3 fruit fly cellular contexts compared by ENCODE assay signal in genomic region chr2L:13801166-13801565, dm6.
TF ChIP-seq lines count a peak whose summit lies in the region.

No protein-coding gene starts in this region.

- TF ChIP-seq CTCF in whole organism, embryonic (GFP tag; optimal IDR thresholded peaks at IDR 0.05; lab: Kevin White, UChicago): no peak

TF ChIP-seq in whole organism, adult, 20 proteins besides CTCF, POLR2A, EP300 and RAD21:
- TF ChIP-seq toe (GFP tag; optimal IDR thresholded peaks at IDR 0.05; lab: Kevin White, UChicago) (no peak), Clk (GFP tag; optimal IDR thresholded peaks at IDR 0.05; lab: Kevin White, UChicago) (no peak), CG1620 (GFP tag; optimal IDR thresholded peaks at IDR 0.05; lab: Kevin White, UChicago) (no peak), pad (GFP tag; optimal IDR thresholded peaks at IDR 0.05; lab: Kevin White, UChicago) (no peak), CG7045 (GFP tag; optimal IDR thresholded peaks at IDR 0.05; lab: Kevin White, UChicago) (peak; percentile 47), tj (GFP tag; optimal IDR thresholded peaks at IDR 0.05; lab: Kevin White, UChicago) (no peak), CG33017 (tag; optimal IDR thresholded peaks at IDR 0.05; lab: Kevin White, UChicago) (peak; percentile 40), Hr96 (GFP tag; optimal IDR thresholded peaks at IDR 0.05; lab: Kevin White, UChicago) (no peak), CG5204 (GFP tag; optimal IDR thresholded peaks at IDR 0.05; lab: Kevin White, UChicago) (no peak), CG12768 (GFP tag; optimal IDR thresholded peaks at IDR 0.05; lab: Kevin White, UChicago) (peak; percentile 16), cic (GFP tag; optimal IDR thresholded peaks at IDR 0.05; lab: Kevin White, UChicago) (peak; percentile 60), CG14711 (tag; optimal IDR thresholded peaks at IDR 0.05; lab: Kevin White, UChicago) (no peak), ovo (GFP tag; optimal IDR thresholded peaks at IDR 0.05; lab: Kevin White, UChicago) (no peak), CG7101 (tag; optimal IDR thresholded peaks at IDR 0.05; lab: Kevin White, UChicago) (peak; percentile 61), CG11617 (GFP tag; optimal IDR thresholded peaks at IDR 0.05; lab: Kevin White, UChicago) (no peak), cnc (optimal IDR thresholded peaks at IDR 0.05; lab: Kevin White, UChicago) (no peak), Crg-1 (GFP tag; optimal IDR thresholded peaks at IDR 0.05; lab: Kevin White, UChicago) (peak; percentile 12), kay (GFP tag; lab: Kevin White, UChicago; ENCODE audit: borderline replicate concordance) (no peak), bab1 (GFP tag; optimal IDR thresholded peaks at IDR 0.05; lab: Kevin White, UChicago) (no peak)

TF ChIP-seq in whole organism, embryonic, 481 proteins besides CTCF, POLR2A, EP300 and RAD21 (continues in another document):
- TF ChIP-seq CG13296 (GFP tag; optimal IDR thresholded peaks at IDR 0.05; lab: Kevin White, UChicago) (peak; percentile 8), pnt (GFP tag; optimal IDR thresholded peaks at IDR 0.05; lab: Kevin White, UChicago) (no peak), CG7987 (GFP tag; optimal IDR thresholded peaks at IDR 0.05; lab: Kevin White, UChicago) (peak; percentile 15), HLH4C (GFP tag; IDR thresholded peaks at IDR 0.05; lab: Robert Waterston, UW; ENCODE audit: partially characterized antibody) (no peak), CG31388 (GFP tag; optimal IDR thresholded peaks at IDR 0.05; lab: Kevin White, UChicago) (no peak), CG11085 (GFP tag; IDR thresholded peaks at IDR 0.05; lab: Robert Waterston, UW) (no peak), CG6854 (GFP tag; optimal IDR thresholded peaks at IDR 0.05; lab: Kevin White, UChicago) (no peak), ATbp (GFP tag; optimal IDR thresholded peaks at IDR 0.05; lab: Kevin White, UChicago) (peak; percentile 76), CG1832 (GFP tag; optimal IDR thresholded peaks at IDR 0.05; lab: Kevin White, UChicago) (no peak), CG7745 (tag; optimal IDR thresholded peaks at IDR 0.05; lab: Kevin White, UChicago) (no peak), wor (GFP tag; IDR thresholded peaks at IDR 0.05; lab: Robert Waterston, UW) (no peak), Hr51 (GFP tag; optimal IDR thresholded peaks at IDR 0.05; lab: Kevin White, UChicago) (no peak), Fer1 (GFP tag; optimal IDR thresholded peaks at IDR 0.05; lab: Kevin White, UChicago) (peak; percentile 35), mirr (GFP tag; optimal IDR thresholded peaks at IDR 0.05; lab: Kevin White, UChicago) (no peak), CG15479 (GFP tag; optimal IDR thresholded peaks at IDR 0.05; lab: Kevin White, UChicago) (no peak), pan (optimal IDR thresholded peaks at IDR 0.05; lab: Kevin White, UChicago) (no peak), pan (GFP tag; optimal IDR thresholded peaks at IDR 0.05 in 1 of 2, IDR thresholded peaks at IDR 0.05 in 1 of 2) (no peak), fd3F (GFP tag; optimal IDR thresholded peaks at IDR 0.05; lab: Kevin White, UChicago) (no peak), fd102C (GFP tag; optimal IDR thresholded peaks at IDR 0.05; lab: Kevin White, UChicago) (no peak), cwo (GFP tag; optimal IDR thresholded peaks at IDR 0.05; lab: Kevin White, UChicago) (no peak), CG1233 (GFP tag; optimal IDR thresholded peaks at IDR 0.05; lab: Kevin White, UChicago) (peak; percentile 11), Xrp1 (GFP tag; IDR thresholded peaks at IDR 0.05; lab: Robert Waterston, UW) (no peak), CG3407 (GFP tag; optimal IDR thresholded peaks at IDR 0.05; lab: Kevin White, UChicago) (peak; percentile 21), sima (GFP tag; optimal IDR thresholded peaks at IDR 0.05; lab: Kevin White, UChicago) (no peak), slp2 (GFP tag; optimal IDR thresholded peaks at IDR 0.05; lab: Kevin White, UChicago) (no peak), CG14050 (GFP tag; IDR thresholded peaks at IDR 0.05; lab: Robert Waterston, UW) (no peak), CG11093 (GFP tag; IDR thresholded peaks at IDR 0.05; lab: Robert Waterston, UW) (no peak), tx (GFP tag; optimal IDR thresholded peaks at IDR 0.05; lab: Kevin White, UChicago) (no peak), wek (GFP tag; optimal IDR thresholded peaks at IDR 0.05; lab: Kevin White, UChicago) (peak; percentile 8), CG9876 (GFP tag; optimal IDR thresholded peaks at IDR 0.05; lab: Kevin White, UChicago) (no peak), CrebB (tag; optimal IDR thresholded peaks at IDR 0.05; lab: Kevin White, UChicago) (peak; percentile 54), CG17359 (tag; optimal IDR thresholded peaks at IDR 0.05; lab: Kevin White, UChicago) (peak; percentile 50), zfh1 (GFP tag; IDR thresholded peaks at IDR 0.05; lab: Robert Waterston, UW) (no peak), CG17385 (GFP tag; optimal IDR thresholded peaks at IDR 0.05; lab: Kevin White, UChicago) (peak; percentile 12), kah (GFP tag; optimal IDR thresholded peaks at IDR 0.05; lab: Kevin White, UChicago) (no peak), CG31365 (tag; optimal IDR thresholded peaks at IDR 0.05; lab: Kevin White, UChicago) (peak; percentile 13), bcd (GFP tag; optimal IDR thresholded peaks at IDR 0.05; lab: Kevin White, UChicago) (no peak), ftz-f1 (GFP tag; optimal IDR thresholded peaks at IDR 0.05; lab: Kevin White, UChicago) (no peak), E2f2 (GFP tag; IDR thresholded peaks at IDR 0.05; lab: Robert Waterston, UW) (no peak), grau (tag; optimal IDR thresholded peaks at IDR 0.05; lab: Kevin White, UChicago) (no peak)

TF ChIP-seq in whole organism, prepupa, 60 proteins besides CTCF, POLR2A, EP300 and RAD21:
- TF ChIP-seq CG32006 (GFP tag; optimal IDR thresholded peaks at IDR 0.05; lab: Kevin White, UChicago) (no peak), fkh (GFP tag; optimal IDR thresholded peaks at IDR 0.05; lab: Kevin White, UChicago) (peak; percentile 42)
